Fruit fly (Drosophila melanogaster) whole organism, prepupa: ENCODE measurements around the gene CG6055.

Source experiments
- CG16779 ChIP-seq: fragments of 200-800 bp; sonication (Bioruptor generic); optimal IDR thresholded peaks from 3 replicates; lab custom pipeline; 2017; ENCODE audit warnings: missing biosample characterization, mild to moderate bottlenecking, missing genetic modification characterization
- CG32006 ChIP-seq: fragments of 200-800 bp; sonication (Bioruptor generic); optimal IDR thresholded peaks from 3 replicates; lab custom pipeline; 2017; ENCODE audit warnings: missing biosample characterization, mild to moderate bottlenecking, missing genetic modification characterization
- CG6163 ChIP-seq: fragments of 200-800 bp; sonication (Bioruptor generic); IDR thresholded peaks from 3 replicates; pipeline ENCODE4 v1.3.6; 2022; ENCODE audit warnings: missing biosample characterization, missing genetic modification characterization
- CG6854 ChIP-seq: fragments of 200-800 bp; sonication (Bioruptor generic); optimal IDR thresholded peaks from 2 replicates; lab custom pipeline; 2017; ENCODE audit warnings: missing biosample characterization, mild to moderate bottlenecking, missing genetic modification characterization
- Eip93F ChIP-seq: fragments of 200-800 bp; sonication (Bioruptor generic); optimal IDR thresholded peaks from 2 replicates; lab custom pipeline; 2016; ENCODE audit warnings: missing biosample characterization, mild to moderate bottlenecking, missing genetic modification characterization
- Hr39 ChIP-seq: fragments of 200-800 bp; sonication (Bioruptor generic); optimal IDR thresholded peaks from 2 replicates; lab custom pipeline; 2016; ENCODE audit warnings: missing biosample characterization, missing genetic modification characterization
- Lpt ChIP-seq: fragments of 200-800 bp; sonication (Bioruptor generic); optimal IDR thresholded peaks from 3 replicates; lab custom pipeline; 2016; ENCODE audit warnings: missing biosample characterization, missing genetic modification characterization
- fd85E ChIP-seq: fragments of 200-800 bp; sonication (Bioruptor generic); optimal IDR thresholded peaks from 3 replicates; lab custom pipeline; 2016; ENCODE audit warnings: missing biosample characterization, missing genetic modification characterization

dm6 chr2L:7473248-7473647 lies 6.9 kb downstream of the CG6055 start:
- TF ChIP-seq CG16779 = no peak
- TF ChIP-seq CG6163 = no peak
- no peak for TF ChIP-seq fd85E (GFP tag; lab: Kevin White, UChicago)
- no peak for TF ChIP-seq Hr39 (GFP tag; lab: Kevin White, UChicago)
- TF ChIP-seq Lpt (GFP tag; lab: Kevin White, UChicago) = no peak
- TF ChIP-seq CG6854 (GFP tag; lab: Kevin White, UChicago) = no peak
- no peak for TF ChIP-seq CG32006 (GFP tag; lab: Kevin White, UChicago)
- TF ChIP-seq Eip93F (GFP tag; lab: Kevin White, UChicago) = no peak
